Worm (Caenorhabditis elegans): ENCODE results near the gene nhr-96.

ce11 chrV:2230912-2231311 is 2.4 kb upstream of the nhr-96 start, which contains the start of gene nhr-134:
- TF ChIP-seq unc-62 (GFP tag; optimal IDR thresholded peaks at IDR 0.05), result no peak
- no peak for TF ChIP-seq mls-2 (tag; optimal IDR thresholded peaks at IDR 0.05)
- TF ChIP-seq lin-13 (tag; optimal IDR thresholded peaks at IDR 0.05), result no peak
- TF ChIP-seq nhr-237 (tag; optimal IDR thresholded peaks at IDR 0.05), result no peak
- no peak for TF ChIP-seq unc-39 (tag; optimal IDR thresholded peaks at IDR 0.05)
- no peak for TF ChIP-seq pha-4 (tag; optimal IDR thresholded peaks at IDR 0.05)
- no peak for TF ChIP-seq ztf-11 (tag; optimal IDR thresholded peaks at IDR 0.05)
- no peak for TF ChIP-seq lin-32 (GFP tag; optimal IDR thresholded peaks at IDR 0.05)
- no peak for TF ChIP-seq ceh-43 (GFP tag; optimal IDR thresholded peaks at IDR 0.05)
